Worm (Caenorhabditis elegans) whole organism, midembryonic: ENCODE measurements around the gene dagl-2.

Experiments used
- med-1 ChIP-seq: sonication (generic microtip); optimal IDR thresholded peaks from 2 replicates; lab custom pipeline; 2017; ENCODE audit warnings: missing genetic modification characterization, mild to moderate bottlenecking, missing compliant biosample characterization, antibody characterized with exemption, missing genetic modification reagents; ENCODE audit not compliant: insufficient read depth
- ref-1 ChIP-seq: fragments of 200-800 bp; sonication (Bioruptor generic); conservative IDR thresholded peaks from 2 replicates; pipeline ENCODE4 v1.3.6; 2022; ENCODE audit warnings: missing genetic modification reagents, missing genetic modification characterization, missing compliant biosample characterization
- ztf-23 ChIP-seq: fragments of 200-800 bp; sonication (Bioruptor generic); IDR thresholded peaks from 2 replicates; pipeline ENCODE4 v1.3.6; 2022; ENCODE audit warnings: missing genetic modification reagents, missing genetic modification characterization, missing compliant biosample characterization

DNA sequence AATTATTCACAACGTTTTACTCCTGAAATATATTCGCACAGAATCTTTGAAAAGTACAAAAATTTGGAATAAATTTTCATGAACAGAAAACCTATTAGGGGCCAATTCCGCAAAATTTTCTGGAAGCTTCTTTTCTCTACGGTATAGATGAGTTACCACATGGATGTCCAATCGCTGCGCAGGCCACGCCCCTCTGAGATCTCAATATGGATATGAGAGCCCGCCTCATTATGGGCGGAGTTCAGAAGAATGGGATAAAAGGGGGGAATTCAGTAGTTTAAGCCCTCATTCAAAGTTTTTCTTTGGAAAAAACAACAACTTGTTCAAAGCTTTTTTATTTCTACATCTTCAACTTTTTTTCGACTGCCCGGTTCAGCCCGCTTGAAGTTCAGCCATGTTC, 28.4 kb upstream of the dagl-2 start, which contains the start of gene daf-7:
- TF ChIP-seq med-1 (GFP tag; lab: Kevin White, UChicago) (no peak), ref-1 (GFP tag; lab: Robert Waterston, UW) (no peak), ztf-23 (GFP tag; lab: Robert Waterston, UW) (no peak)
